Worm (Caenorhabditis elegans) whole organism, mixed stage, embryonic: ENCODE data around the gene acox-1.5.

Experiments used
- M03D4.4 ChIP-seq: sonication (generic microtip); optimal IDR thresholded peaks from 2 replicates; lab custom pipeline; 2017; ENCODE audit warnings: mild to moderate bottlenecking, missing genetic modification characterization, missing compliant biosample characterization
- bed-3 ChIP-seq: fragments of 200-800 bp; sonication (Bioruptor generic); optimal IDR thresholded peaks from 3 replicates; lab custom pipeline; 2018; ENCODE audit warnings: mild to moderate bottlenecking, missing genetic modification characterization, moderate library complexity, missing compliant biosample characterization
- blmp-1 ChIP-seq: fragments of 150-350 bp; optimal IDR thresholded peaks from 2 replicates; lab custom pipeline; 2014; ENCODE audit warnings: missing biosample characterization, missing genetic modification characterization
- ceh-39 ChIP-seq: fragments of 150-350 bp; optimal IDR thresholded peaks from 2 replicates; lab custom pipeline; 2014; ENCODE audit warnings: missing biosample characterization, missing genetic modification characterization
- ceh-43 ChIP-seq: fragments of 200-800 bp; sonication (Bioruptor generic); optimal IDR thresholded peaks from 2 replicates; lab custom pipeline; 2018; ENCODE audit warnings: mild to moderate bottlenecking, missing genetic modification characterization, moderate library complexity, missing compliant biosample characterization
- ceh-83 ChIP-seq: fragments of 200-800 bp; sonication (Bioruptor generic); optimal IDR thresholded peaks from 2 replicates; lab custom pipeline; 2018; ENCODE audit warnings: mild to moderate bottlenecking, missing genetic modification characterization, missing compliant biosample characterization
- ces-1 ChIP-seq: fragments of 150-350 bp; optimal IDR thresholded peaks from 2 replicates; lab custom pipeline; 2014; ENCODE audit warnings: missing biosample characterization, missing genetic modification reagents, missing genetic modification characterization
- cnd-1 ChIP-seq: fragments of 200-800 bp; sonication (Bioruptor generic); optimal IDR thresholded peaks from 2 replicates; lab custom pipeline; 2018; ENCODE audit warnings: mild to moderate bottlenecking, missing genetic modification characterization, missing compliant biosample characterization
- drap-1 ChIP-seq: fragments of 200-800 bp; sonication (Bioruptor generic); optimal IDR thresholded peaks from 3 replicates; lab custom pipeline; 2018; ENCODE audit warnings: mild to moderate bottlenecking, missing genetic modification characterization, missing compliant biosample characterization
- elt-1 ChIP-seq: sonication (generic microtip); optimal IDR thresholded peaks from 2 replicates; lab custom pipeline; 2017; ENCODE audit warnings: missing genetic modification characterization, mild to moderate bottlenecking, missing compliant biosample characterization, antibody characterized with exemption, moderate library complexity, borderline replicate concordance; ENCODE audit not compliant: insufficient read depth
- elt-3 ChIP-seq: fragments of 150-350 bp; optimal IDR thresholded peaks from 2 replicates; lab custom pipeline; 2014; ENCODE audit warnings: missing biosample characterization, missing genetic modification characterization
- flh-1 ChIP-seq: fragments of 200-800 bp; sonication (Bioruptor generic); optimal IDR thresholded peaks from 2 replicates; lab custom pipeline; 2018; ENCODE audit warnings: mild to moderate bottlenecking, missing genetic modification characterization, moderate library complexity, missing compliant biosample characterization
- ham-2 ChIP-seq: fragments of 200-800 bp; sonication (Bioruptor generic); optimal IDR thresholded peaks from 2 replicates; lab custom pipeline; 2018; ENCODE audit warnings: mild to moderate bottlenecking, missing genetic modification characterization, missing compliant biosample characterization
- hlh-1 ChIP-seq: fragments of 150-350 bp; optimal IDR thresholded peaks from 2 replicates; lab custom pipeline; 2014; ENCODE audit warnings: missing biosample characterization, missing genetic modification reagents, missing genetic modification characterization
- lin-13 ChIP-seq: fragments of 150-350 bp; optimal IDR thresholded peaks from 2 replicates; lab custom pipeline; 2014; ENCODE audit warnings: missing biosample characterization, missing genetic modification characterization
- lin-32 ChIP-seq: fragments of 200-800 bp; sonication (Bioruptor generic); optimal IDR thresholded peaks from 2 replicates; lab custom pipeline; 2018; ENCODE audit warnings: mild to moderate bottlenecking, missing genetic modification characterization, missing compliant biosample characterization
- lsy-2 ChIP-seq: fragments of 150-350 bp; optimal IDR thresholded peaks from 2 replicates; lab custom pipeline; 2014; ENCODE audit warnings: missing biosample characterization, missing genetic modification characterization
- mab-5 ChIP-seq: fragments of 150-350 bp; optimal IDR thresholded peaks from 2 replicates; lab custom pipeline; 2014; ENCODE audit warnings: missing biosample characterization, missing genetic modification characterization
- mep-1 ChIP-seq: fragments of 150-350 bp; optimal IDR thresholded peaks from 2 replicates; lab custom pipeline; 2017; ENCODE audit warnings: missing biosample characterization, missing genetic modification reagents, missing genetic modification characterization, inconsistent platforms
- mls-2 ChIP-seq: sonication (generic microtip); optimal IDR thresholded peaks from 2 replicates; lab custom pipeline; 2016; ENCODE audit warnings: mild to moderate bottlenecking, missing genetic modification characterization, moderate library complexity, missing compliant biosample characterization
- nhr-12 ChIP-seq: fragments of 150-350 bp; optimal IDR thresholded peaks from 2 replicates; lab custom pipeline; 2014; ENCODE audit warnings: missing biosample characterization, missing genetic modification characterization
- nhr-2 ChIP-seq: fragments of 150-350 bp; optimal IDR thresholded peaks from 2 replicates; lab custom pipeline; 2014; ENCODE audit warnings: missing biosample characterization, missing genetic modification characterization
- nhr-237 ChIP-seq: fragments of 150-350 bp; optimal IDR thresholded peaks from 2 replicates; lab custom pipeline; 2014; ENCODE audit warnings: missing biosample characterization, missing genetic modification characterization
- nhr-28 ChIP-seq: fragments of 150-350 bp; optimal IDR thresholded peaks from 2 replicates; lab custom pipeline; 2014; ENCODE audit warnings: missing biosample characterization, missing genetic modification characterization
- nhr-76 ChIP-seq: sonication (generic microtip); optimal IDR thresholded peaks from 2 replicates; lab custom pipeline; 2017; ENCODE audit warnings: missing biosample characterization, missing genetic modification characterization
- pha-4 ChIP-seq: fragments of 150-350 bp; optimal IDR thresholded peaks from 2 replicates; lab custom pipeline; 2018; ENCODE audit warnings: missing biosample characterization, missing genetic modification reagents, missing genetic modification characterization
- sem-2 ChIP-seq: fragments of 200-800 bp; sonication (Bioruptor generic); optimal IDR thresholded peaks from 2 replicates; lab custom pipeline; 2018; ENCODE audit warnings: mild to moderate bottlenecking, missing genetic modification characterization, missing compliant biosample characterization
- snpc-4 ChIP-seq: fragments of 150-350 bp; optimal IDR thresholded peaks from 2 replicates; lab custom pipeline; 2014; ENCODE audit warnings: missing biosample characterization, missing genetic modification characterization
- sptf-1 ChIP-seq: sonication (generic microtip); optimal IDR thresholded peaks from 2 replicates; lab custom pipeline; 2017; ENCODE audit warnings: mild to moderate bottlenecking, missing genetic modification characterization, moderate library complexity, missing compliant biosample characterization
- tbx-8 ChIP-seq: fragments of 200-800 bp; sonication (Bioruptor generic); optimal IDR thresholded peaks from 2 replicates; lab custom pipeline; 2018; ENCODE audit warnings: mild to moderate bottlenecking, missing genetic modification characterization, moderate library complexity, missing compliant biosample characterization
- unc-120 ChIP-seq: sonication (generic microtip); optimal IDR thresholded peaks from 2 replicates; lab custom pipeline; 2017; ENCODE audit warnings: missing genetic modification characterization, missing compliant biosample characterization; ENCODE audit not compliant: poor library complexity, severe bottlenecking
- unc-39 ChIP-seq: fragments of 150-350 bp; optimal IDR thresholded peaks from 2 replicates; lab custom pipeline; 2014; ENCODE audit warnings: missing biosample characterization, missing genetic modification characterization
- unc-62 ChIP-seq: fragments of 150-350 bp; optimal IDR thresholded peaks from 2 replicates; lab custom pipeline; 2014; ENCODE audit warnings: missing biosample characterization, missing genetic modification reagents, missing genetic modification characterization
- zip-8 ChIP-seq: fragments of 150-350 bp; optimal IDR thresholded peaks from 2 replicates; lab custom pipeline; 2014; ENCODE audit warnings: missing biosample characterization, missing genetic modification characterization
- ztf-11 ChIP-seq: fragments of 150-350 bp; optimal IDR thresholded peaks from 2 replicates; lab custom pipeline; 2014; ENCODE audit warnings: missing biosample characterization, missing genetic modification characterization

The acox-1.5 gene

DNA sequence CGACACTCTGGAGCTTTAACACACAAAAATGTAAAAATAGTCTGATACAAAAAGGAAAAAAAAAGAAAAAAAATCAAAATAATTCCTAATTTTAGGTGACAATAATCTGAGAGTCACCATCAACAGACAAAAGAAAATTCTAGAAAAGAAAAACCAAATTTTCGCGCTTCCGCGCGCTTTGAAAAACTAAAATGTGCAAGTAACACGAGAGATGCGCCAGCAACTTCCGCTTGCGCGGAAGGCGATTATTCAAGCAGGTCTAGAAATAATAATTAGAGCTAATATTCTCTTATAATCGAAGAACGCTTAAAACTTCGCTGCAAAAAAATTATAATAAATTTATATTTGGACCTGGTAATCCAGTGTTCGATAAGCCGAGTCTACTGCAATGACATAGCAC lies 24.9 kb upstream of the acox-1.5 start:
- TF ChIP-seq blmp-1 (no peak), lin-13 (tag; lab: Kevin White, UChicago) (peak; percentile 44), ceh-83 (GFP tag; lab: Kevin White, UChicago) (peak; percentile 65)

DNA sequence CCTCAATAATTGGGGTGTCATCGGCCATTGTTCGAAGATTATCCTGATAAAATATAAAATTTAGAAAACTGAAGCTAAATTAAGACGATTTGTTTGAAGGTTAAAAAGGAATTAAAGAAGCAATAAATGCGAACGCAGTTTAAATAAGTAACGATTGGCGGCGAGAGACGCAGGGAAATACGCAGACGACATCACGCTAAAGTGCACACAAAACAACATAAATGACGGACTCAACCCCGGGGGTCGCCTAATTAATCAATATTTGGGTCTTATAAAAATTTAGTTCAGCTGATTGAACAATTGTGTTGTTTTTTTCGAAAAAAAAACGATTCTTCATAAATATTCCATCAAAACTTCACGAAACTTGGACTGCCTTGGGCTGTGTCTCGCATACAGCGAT lies 24.4 kb upstream of the acox-1.5 start, which contains the start of gene hcp-3:
hcp-3 (minus strand) TSS at position 45 of the 400 bp plus-strand sequence.
- TF ChIP-seq blmp-1 = no peak
- no peak for TF ChIP-seq unc-120 (tag; lab: Kevin White, UChicago)
- no peak for TF ChIP-seq lin-32 (GFP tag; lab: Kevin White, UChicago)
- TF ChIP-seq mls-2 (tag; lab: Kevin White, UChicago) = peak; percentile 44
- no peak for TF ChIP-seq nhr-12 (tag; lab: Kevin White, UChicago)
- no peak for TF ChIP-seq nhr-237
- TF ChIP-seq hlh-1 (tag; lab: Kevin White, UChicago) = no peak
- TF ChIP-seq ceh-39 (tag; lab: Kevin White, UChicago) = no peak
- TF ChIP-seq unc-39 (tag; lab: Kevin White, UChicago) = no peak
- no peak for TF ChIP-seq snpc-4 (tag; lab: Kevin White, UChicago)
- TF ChIP-seq ceh-43 (GFP tag; lab: Kevin White, UChicago) = no peak
- TF ChIP-seq cnd-1 (tag; lab: Kevin White, UChicago) = no peak
- TF ChIP-seq nhr-76 (tag; lab: Kevin White, UChicago) = no peak
- no peak for TF ChIP-seq zip-8 (tag; lab: Kevin White, UChicago)
- TF ChIP-seq M03D4.4 (tag; lab: Kevin White, UChicago) = peak; percentile 7
- no peak for TF ChIP-seq nhr-2 (tag; lab: Kevin White, UChicago)
- TF ChIP-seq pha-4 (tag; lab: Kevin White, UChicago) = no peak
- TF ChIP-seq lin-13 (tag; lab: Kevin White, UChicago) = peak; percentile 44
- no peak for TF ChIP-seq ceh-83 (GFP tag; lab: Kevin White, UChicago)
- no peak for TF ChIP-seq flh-1
- no peak for TF ChIP-seq bed-3 (GFP tag; lab: Kevin White, UChicago)
- no peak for TF ChIP-seq ztf-11
- no peak for TF ChIP-seq elt-3 (tag; lab: Kevin White, UChicago)
- no peak for TF ChIP-seq ham-2
- TF ChIP-seq sem-2 (GFP tag; lab: Kevin White, UChicago) = no peak
- TF ChIP-seq unc-62 (GFP tag; lab: Kevin White, UChicago) = no peak
- TF ChIP-seq sptf-1 = no peak
- TF ChIP-seq mep-1 (tag; lab: Kevin White, UChicago) = peak; percentile 49
- TF ChIP-seq nhr-28 (tag; lab: Kevin White, UChicago) = no peak
- peak; percentile 45 for TF ChIP-seq lsy-2 (tag; lab: Kevin White, UChicago)
- no peak for TF ChIP-seq drap-1
- TF ChIP-seq elt-1 = no peak
- TF ChIP-seq mab-5 (tag; lab: Kevin White, UChicago) = no peak
- no peak for TF ChIP-seq tbx-8 (GFP tag; lab: Kevin White, UChicago)
- TF ChIP-seq ces-1 (GFP tag; lab: Kevin White, UChicago) = peak; percentile 68

DNA sequence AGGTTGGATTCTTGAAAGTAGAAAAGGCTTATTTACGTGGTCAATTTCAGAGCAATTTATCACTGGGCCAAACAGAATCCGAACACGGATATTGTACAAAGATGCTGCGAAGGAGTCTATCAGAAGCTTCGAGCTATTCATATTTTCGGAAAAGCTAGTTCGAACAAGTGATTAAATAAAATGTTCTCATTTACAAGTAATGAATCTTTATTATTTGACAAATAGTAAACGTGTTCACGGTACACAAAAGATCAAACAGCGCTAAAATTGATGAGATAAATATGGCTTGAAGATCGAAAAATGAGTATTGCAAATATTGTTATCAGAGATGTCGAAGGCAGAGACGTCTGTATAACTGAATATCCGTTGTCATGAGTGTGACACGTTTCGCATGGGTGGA lies 23.1 kb upstream of the acox-1.5 start:
- TF ChIP-seq ces-1 (GFP tag; lab: Kevin White, UChicago) = no peak
- TF ChIP-seq ceh-43 (GFP tag; lab: Kevin White, UChicago) = no peak
- no peak for TF ChIP-seq hlh-1 (tag; lab: Kevin White, UChicago)
- TF ChIP-seq snpc-4 (tag; lab: Kevin White, UChicago) = no peak
- TF ChIP-seq ham-2 = no peak
- TF ChIP-seq nhr-28 (tag; lab: Kevin White, UChicago) = no peak
- no peak for TF ChIP-seq mls-2 (tag; lab: Kevin White, UChicago)
- TF ChIP-seq unc-62 (GFP tag; lab: Kevin White, UChicago) = no peak
- no peak for TF ChIP-seq sptf-1
- no peak for TF ChIP-seq ceh-39 (tag; lab: Kevin White, UChicago)
- no peak for TF ChIP-seq nhr-76 (tag; lab: Kevin White, UChicago)

DNA sequence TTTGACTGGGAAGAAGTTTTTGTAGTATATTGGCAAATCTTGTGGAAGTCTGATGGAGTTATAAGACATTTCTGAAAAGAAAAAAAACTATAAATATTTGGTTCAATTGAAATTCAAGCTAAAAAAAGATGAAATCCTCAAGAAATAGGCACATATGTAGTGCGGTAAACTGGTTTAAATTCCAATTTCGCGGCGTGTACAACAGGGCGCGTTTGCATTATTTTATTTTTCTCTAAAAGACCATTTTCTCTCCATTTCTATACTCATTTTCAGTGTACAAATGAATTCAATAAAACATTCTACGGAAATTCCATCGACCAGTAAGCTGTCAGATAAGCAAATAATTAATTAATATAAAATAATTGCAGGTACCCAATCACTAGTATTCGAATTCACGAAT lies 22.2 kb upstream of the acox-1.5 start, which contains the start of the genes pri-1 and F58A4.6:
pri-1 (minus strand) TSS at position 71 of the 400 bp plus-strand sequence.
F58A4.6 (plus strand) TSS at position 272 of the 400 bp plus-strand sequence.
- TF ChIP-seq lsy-2 (tag; lab: Kevin White, UChicago) (peak; percentile 38), ceh-39 (tag; lab: Kevin White, UChicago) (no peak), nhr-237 (peak; percentile 11), nhr-12 (tag; lab: Kevin White, UChicago) (no peak)
